Worm (Caenorhabditis elegans) whole organism, L1 larva: Measurements from ENCODE around the gene deb-1.

Experiments used
- efl-1 ChIP-seq, 4 experiments: fragments of 150-350 bp; optimal IDR thresholded peaks in 3 of 4; peaks in 1 of 4; 1 replicate in 1 of 4; 2 replicates in 3 of 4; lab custom pipeline; 2014; ENCODE audit warnings: missing biosample characterization in 2 of 4, missing genetic modification characterization in 2 of 4, missing genetic modification reagents in 2 of 4
- egl-27 ChIP-seq, 2 experiments: fragments of 150-350 bp in 1 of 2; sonication (generic microtip); optimal IDR thresholded peaks; 3 replicates each; lab custom pipeline; 2017 to 2018; ENCODE audit warnings: missing biosample characterization in 2 of 2, missing genetic modification characterization in 2 of 2, missing genetic modification reagents in 2 of 2
- mep-1 ChIP-seq: fragments of 150-350 bp; optimal IDR thresholded peaks from 2 replicates; lab custom pipeline; 2014; ENCODE audit warnings: missing biosample characterization, missing genetic modification characterization
- nhr-12 ChIP-seq: sonication (generic microtip); optimal IDR thresholded peaks from 2 replicates; lab custom pipeline; 2017; ENCODE audit warnings: missing biosample characterization, missing genetic modification characterization
- unc-98 ChIP-seq: fragments of 200-800 bp; sonication (Bioruptor generic); IDR thresholded peaks from 2 replicates; pipeline ENCODE4 v1.3.6; 2022; ENCODE audit warnings: missing genetic modification characterization, missing compliant biosample characterization

ce11 chrIV:7035823-7036222, 58.2 kb downstream of the deb-1 start, which contains the start of gene C06G3.3:
- TF ChIP-seq mep-1: no peak
- TF ChIP-seq egl-27 (tag; optimal IDR thresholded peaks at IDR 0.05; lab: Kevin White, UChicago): no peak
- no peak for TF ChIP-seq efl-1 (optimal IDR thresholded peaks at IDR 0.05; lab: Kevin White, UChicago)
- no peak for TF ChIP-seq efl-1 (GFP tag; optimal IDR thresholded peaks at IDR 0.05 in 1 of 2; lab: Kevin White, UChicago)
- TF ChIP-seq unc-98 (GFP tag; lab: Robert Waterston, UW): no peak
- TF ChIP-seq nhr-12: no peak
